Worm (Caenorhabditis elegans): ENCODE measurements around the gene degt-1.

The degt-1 gene

ce11 chrV:10592479-10592878 is 52.4 kb downstream of the degt-1 start, which contains the start of gene T21C9.9:
TSS of gene T21C9.9 (minus strand) at chrV:10592579.
- TF ChIP-seq ttx-3 (tag; optimal IDR thresholded peaks at IDR 0.05) = no peak

- TF ChIP-seq ceh-19 (GFP tag; optimal IDR thresholded peaks at IDR 0.05) = no peak
- TF ChIP-seq pqm-1 (tag; optimal IDR thresholded peaks at IDR 0.05) = no peak
- no peak for TF ChIP-seq pros-1 (tag; optimal IDR thresholded peaks at IDR 0.05)
- no peak for TF ChIP-seq ceh-14 (tag; optimal IDR thresholded peaks at IDR 0.05)
- no peak for TF ChIP-seq dve-1 (tag; optimal IDR thresholded peaks at IDR 0.05)
- TF ChIP-seq sox-4 (tag; optimal IDR thresholded peaks at IDR 0.05) = no peak
- no peak for TF ChIP-seq pha-4 (tag; optimal IDR thresholded peaks at IDR 0.05)
- TF ChIP-seq nhr-232 (tag; optimal IDR thresholded peaks at IDR 0.05) = no peak
- TF ChIP-seq hlh-30 (tag; optimal IDR thresholded peaks at IDR 0.05; ENCODE audit: insufficient read depth) = no peak
Observed at ce11 chrV:10594810-10595209, 54.7 kb downstream of the degt-1 start, which contains the start of gene T21C9.11. TSS of gene T21C9.11 (minus strand) at chrV:10594910.

Data from whole organism, late embryonic.